Worm (Caenorhabditis elegans): ENCODE measurements around the gene far-3.

Gene far-3

DNA sequence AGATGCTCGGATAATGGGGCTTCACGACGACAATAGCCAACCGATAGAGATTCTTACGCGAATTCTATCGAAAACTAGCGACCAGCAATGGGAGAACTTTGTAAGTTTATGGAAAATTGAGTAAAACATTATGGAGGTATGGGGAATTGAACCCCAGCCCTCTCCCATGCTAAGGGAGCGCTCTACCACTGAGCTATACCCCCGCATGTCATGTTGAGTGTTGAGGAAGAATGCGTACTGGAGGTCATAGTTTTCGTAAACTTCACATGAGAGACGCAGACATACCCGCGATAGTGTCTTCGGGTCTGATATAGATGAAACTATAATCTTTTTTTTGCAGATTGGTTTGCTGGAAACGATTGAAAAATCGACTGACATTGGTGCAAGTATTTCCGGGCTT lies 6.1 kb upstream of the far-3 start:
- TF ChIP-seq C16A3.4 (tag; optimal IDR thresholded peaks at IDR 0.05) (peak; percentile 78), sup-37 (GFP tag; optimal IDR thresholded peaks at IDR 0.05) (no peak), grh-1 (GFP tag; IDR thresholded peaks at IDR 0.05) (no peak), nhr-12 (tag; optimal IDR thresholded peaks at IDR 0.05) (no peak), hpl-2 (GFP tag; optimal IDR thresholded peaks at IDR 0.05) (no peak), fos-1 (tag; optimal IDR thresholded peaks at IDR 0.05) (peak; percentile 66), nhr-90 (tag; optimal IDR thresholded peaks at IDR 0.05; ENCODE audit: poor library complexity) (peak; percentile 55), blmp-1 (tag; optimal IDR thresholded peaks at IDR 0.05) (peak; percentile 18), nhr-11 (tag; optimal IDR thresholded peaks at IDR 0.05) (no peak), fkh-4 (tag; optimal IDR thresholded peaks at IDR 0.05; ENCODE audit: borderline replicate concordance) (no peak), vab-15 (tag; optimal IDR thresholded peaks at IDR 0.05) (peak; percentile 41), fkh-10 (GFP tag; optimal IDR thresholded peaks at IDR 0.05) (peak; percentile 14), fkh-8 (tag; optimal IDR thresholded peaks at IDR 0.05) (peak; percentile 62), snu-23 (GFP tag; optimal IDR thresholded peaks at IDR 0.05) (peak; percentile 85), nhr-77 (tag; optimal IDR thresholded peaks at IDR 0.05) (no peak), pax-3 (tag; optimal IDR thresholded peaks at IDR 0.05) (peak; percentile 71), Y116A8C.19 (tag; optimal IDR thresholded peaks at IDR 0.05; ENCODE audit: borderline replicate concordance) (no peak), ceh-88 (GFP tag; IDR thresholded peaks at IDR 0.05) (no peak; the same call in 1 of the 2 replicates), nhr-47 (tag; optimal IDR thresholded peaks at IDR 0.05) (peak; percentile 75), skn-1 (tag; optimal IDR thresholded peaks at IDR 0.05) (peak; percentile 58), mep-1 (tag; optimal IDR thresholded peaks at IDR 0.05) (peak; percentile 67), alr-1 (tag; optimal IDR thresholded peaks at IDR 0.05; ENCODE audit: borderline replicate concordance) (no peak), elt-2 (tag; optimal IDR thresholded peaks at IDR 0.05) (peak; percentile 28), irx-1 (tag; optimal IDR thresholded peaks at IDR 0.05) (peak; percentile 50), rnt-1 (tag; optimal IDR thresholded peaks at IDR 0.05) (peak; percentile 75), lir-3 (tag; optimal IDR thresholded peaks at IDR 0.05; ENCODE audit: poor library complexity) (peak; percentile 34), nhr-85 (tag) (peak; percentile 74), unc-86 (tag; optimal IDR thresholded peaks at IDR 0.05) (peak; percentile 1), swsn-7 (tag; optimal IDR thresholded peaks at IDR 0.05) (peak; percentile 58), egl-13 (tag; optimal IDR thresholded peaks at IDR 0.05) (no peak), unc-62 (GFP tag; optimal IDR thresholded peaks at IDR 0.05) (no peak), efl-1 (optimal IDR thresholded peaks at IDR 0.05) (peak; percentile 50 to 56), efl-1 (GFP tag; optimal IDR thresholded peaks at IDR 0.05 in 1 of 2) (peak; percentile 28 to 94), jun-1 (tag; optimal IDR thresholded peaks at IDR 0.05) (peak; percentile 41), elt-3 (tag; optimal IDR thresholded peaks at IDR 0.05) (peak in 4 of 6 experiments; percentile 23 to 47 (median 44)), egl-27 (tag; optimal IDR thresholded peaks at IDR 0.05) (peak in 1 of 2 experiments; percentile 42), nhr-84 (tag; optimal IDR thresholded peaks at IDR 0.05) (no peak), dpl-1 (GFP tag; optimal IDR thresholded peaks at IDR 0.05) (peak in 2 of 3 experiments; percentile 47 to 67), mdl-1 (tag; optimal IDR thresholded peaks at IDR 0.05) (peak in 1 of 2 experiments; percentile 74), lin-39 (tag; optimal IDR thresholded peaks at IDR 0.05) (no peak), ztf-11 (tag; optimal IDR thresholded peaks at IDR 0.05) (peak in 1 of 2 experiments; percentile 5), lin-13 (GFP tag; optimal IDR thresholded peaks at IDR 0.05) (peak; percentile 43), dsc-1 (tag; optimal IDR thresholded peaks at IDR 0.05) (peak; percentile 32), ces-1 (GFP tag; optimal IDR thresholded peaks at IDR 0.05) (no peak), nhr-71 (tag; optimal IDR thresholded peaks at IDR 0.05) (peak; percentile 74), unc-130 (tag; optimal IDR thresholded peaks at IDR 0.05) (peak; percentile 59), ets-5 (GFP tag; IDR thresholded peaks at IDR 0.05) (no peak), tbx-2 (tag; optimal IDR thresholded peaks at IDR 0.05) (peak; percentile 32), unc-98 (GFP tag; IDR thresholded peaks at IDR 0.05) (no peak), zip-4 (GFP tag; optimal IDR thresholded peaks at IDR 0.05) (peak; percentile 15), ceh-82 (tag; optimal IDR thresholded peaks at IDR 0.05) (peak; percentile 20 to 58 (median 54)), nhr-20 (tag; optimal IDR thresholded peaks at IDR 0.05) (peak; percentile 74)
